Worm (Caenorhabditis elegans) whole organism, mixed stage, embryonic: ENCODE data around the gene C06H5.13.

ENCODE experiments used
- M03D4.4 ChIP-seq: sonication (generic microtip); optimal IDR thresholded peaks from 2 replicates; lab custom pipeline; 2017; ENCODE audit warnings: mild to moderate bottlenecking, missing genetic modification characterization, missing compliant biosample characterization
- bed-3 ChIP-seq: fragments of 200-800 bp; sonication (Bioruptor generic); optimal IDR thresholded peaks from 3 replicates; lab custom pipeline; 2018; ENCODE audit warnings: mild to moderate bottlenecking, missing genetic modification characterization, moderate library complexity, missing compliant biosample characterization
- blmp-1 ChIP-seq: fragments of 150-350 bp; optimal IDR thresholded peaks from 2 replicates; lab custom pipeline; 2014; ENCODE audit warnings: missing biosample characterization, missing genetic modification characterization
- ceh-39 ChIP-seq: fragments of 150-350 bp; optimal IDR thresholded peaks from 2 replicates; lab custom pipeline; 2014; ENCODE audit warnings: missing biosample characterization, missing genetic modification characterization
- ceh-43 ChIP-seq: fragments of 200-800 bp; sonication (Bioruptor generic); optimal IDR thresholded peaks from 2 replicates; lab custom pipeline; 2018; ENCODE audit warnings: mild to moderate bottlenecking, missing genetic modification characterization, moderate library complexity, missing compliant biosample characterization
- ceh-83 ChIP-seq: fragments of 200-800 bp; sonication (Bioruptor generic); optimal IDR thresholded peaks from 2 replicates; lab custom pipeline; 2018; ENCODE audit warnings: mild to moderate bottlenecking, missing genetic modification characterization, missing compliant biosample characterization
- ces-1 ChIP-seq: fragments of 150-350 bp; optimal IDR thresholded peaks from 2 replicates; lab custom pipeline; 2014; ENCODE audit warnings: missing biosample characterization, missing genetic modification reagents, missing genetic modification characterization
- cnd-1 ChIP-seq: fragments of 200-800 bp; sonication (Bioruptor generic); optimal IDR thresholded peaks from 2 replicates; lab custom pipeline; 2018; ENCODE audit warnings: mild to moderate bottlenecking, missing genetic modification characterization, missing compliant biosample characterization
- drap-1 ChIP-seq: fragments of 200-800 bp; sonication (Bioruptor generic); optimal IDR thresholded peaks from 3 replicates; lab custom pipeline; 2018; ENCODE audit warnings: mild to moderate bottlenecking, missing genetic modification characterization, missing compliant biosample characterization
- elt-1 ChIP-seq: sonication (generic microtip); optimal IDR thresholded peaks from 2 replicates; lab custom pipeline; 2017; ENCODE audit warnings: missing genetic modification characterization, mild to moderate bottlenecking, missing compliant biosample characterization, antibody characterized with exemption, moderate library complexity, borderline replicate concordance; ENCODE audit not compliant: insufficient read depth
- elt-3 ChIP-seq: fragments of 150-350 bp; optimal IDR thresholded peaks from 2 replicates; lab custom pipeline; 2014; ENCODE audit warnings: missing biosample characterization, missing genetic modification characterization
- flh-1 ChIP-seq: fragments of 200-800 bp; sonication (Bioruptor generic); optimal IDR thresholded peaks from 2 replicates; lab custom pipeline; 2018; ENCODE audit warnings: mild to moderate bottlenecking, missing genetic modification characterization, moderate library complexity, missing compliant biosample characterization
- ham-2 ChIP-seq: fragments of 200-800 bp; sonication (Bioruptor generic); optimal IDR thresholded peaks from 2 replicates; lab custom pipeline; 2018; ENCODE audit warnings: mild to moderate bottlenecking, missing genetic modification characterization, missing compliant biosample characterization
- hlh-1 ChIP-seq: fragments of 150-350 bp; optimal IDR thresholded peaks from 2 replicates; lab custom pipeline; 2014; ENCODE audit warnings: missing biosample characterization, missing genetic modification reagents, missing genetic modification characterization
- lin-13 ChIP-seq: fragments of 150-350 bp; optimal IDR thresholded peaks from 2 replicates; lab custom pipeline; 2014; ENCODE audit warnings: missing biosample characterization, missing genetic modification characterization
- lin-32 ChIP-seq: fragments of 200-800 bp; sonication (Bioruptor generic); optimal IDR thresholded peaks from 2 replicates; lab custom pipeline; 2018; ENCODE audit warnings: mild to moderate bottlenecking, missing genetic modification characterization, missing compliant biosample characterization
- lsy-2 ChIP-seq: fragments of 150-350 bp; optimal IDR thresholded peaks from 2 replicates; lab custom pipeline; 2014; ENCODE audit warnings: missing biosample characterization, missing genetic modification characterization
- mab-5 ChIP-seq: fragments of 150-350 bp; optimal IDR thresholded peaks from 2 replicates; lab custom pipeline; 2014; ENCODE audit warnings: missing biosample characterization, missing genetic modification characterization
- mep-1 ChIP-seq: fragments of 150-350 bp; optimal IDR thresholded peaks from 2 replicates; lab custom pipeline; 2017; ENCODE audit warnings: missing biosample characterization, missing genetic modification reagents, missing genetic modification characterization, inconsistent platforms
- mls-2 ChIP-seq: sonication (generic microtip); optimal IDR thresholded peaks from 2 replicates; lab custom pipeline; 2016; ENCODE audit warnings: mild to moderate bottlenecking, missing genetic modification characterization, moderate library complexity, missing compliant biosample characterization
- nhr-12 ChIP-seq: fragments of 150-350 bp; optimal IDR thresholded peaks from 2 replicates; lab custom pipeline; 2014; ENCODE audit warnings: missing biosample characterization, missing genetic modification characterization
- nhr-2 ChIP-seq: fragments of 150-350 bp; optimal IDR thresholded peaks from 2 replicates; lab custom pipeline; 2014; ENCODE audit warnings: missing biosample characterization, missing genetic modification characterization
- nhr-237 ChIP-seq: fragments of 150-350 bp; optimal IDR thresholded peaks from 2 replicates; lab custom pipeline; 2014; ENCODE audit warnings: missing biosample characterization, missing genetic modification characterization
- nhr-28 ChIP-seq: fragments of 150-350 bp; optimal IDR thresholded peaks from 2 replicates; lab custom pipeline; 2014; ENCODE audit warnings: missing biosample characterization, missing genetic modification characterization
- nhr-76 ChIP-seq: sonication (generic microtip); optimal IDR thresholded peaks from 2 replicates; lab custom pipeline; 2017; ENCODE audit warnings: missing biosample characterization, missing genetic modification characterization
- pha-4 ChIP-seq: fragments of 150-350 bp; optimal IDR thresholded peaks from 2 replicates; lab custom pipeline; 2018; ENCODE audit warnings: missing biosample characterization, missing genetic modification reagents, missing genetic modification characterization
- sem-2 ChIP-seq: fragments of 200-800 bp; sonication (Bioruptor generic); optimal IDR thresholded peaks from 2 replicates; lab custom pipeline; 2018; ENCODE audit warnings: mild to moderate bottlenecking, missing genetic modification characterization, missing compliant biosample characterization
- snpc-4 ChIP-seq: fragments of 150-350 bp; optimal IDR thresholded peaks from 2 replicates; lab custom pipeline; 2014; ENCODE audit warnings: missing biosample characterization, missing genetic modification characterization
- sptf-1 ChIP-seq: sonication (generic microtip); optimal IDR thresholded peaks from 2 replicates; lab custom pipeline; 2017; ENCODE audit warnings: mild to moderate bottlenecking, missing genetic modification characterization, moderate library complexity, missing compliant biosample characterization
- tbx-8 ChIP-seq: fragments of 200-800 bp; sonication (Bioruptor generic); optimal IDR thresholded peaks from 2 replicates; lab custom pipeline; 2018; ENCODE audit warnings: mild to moderate bottlenecking, missing genetic modification characterization, moderate library complexity, missing compliant biosample characterization
- unc-120 ChIP-seq: sonication (generic microtip); optimal IDR thresholded peaks from 2 replicates; lab custom pipeline; 2017; ENCODE audit warnings: missing genetic modification characterization, missing compliant biosample characterization; ENCODE audit not compliant: poor library complexity, severe bottlenecking
- unc-39 ChIP-seq: fragments of 150-350 bp; optimal IDR thresholded peaks from 2 replicates; lab custom pipeline; 2014; ENCODE audit warnings: missing biosample characterization, missing genetic modification characterization
- unc-62 ChIP-seq: fragments of 150-350 bp; optimal IDR thresholded peaks from 2 replicates; lab custom pipeline; 2014; ENCODE audit warnings: missing biosample characterization, missing genetic modification reagents, missing genetic modification characterization
- zip-8 ChIP-seq: fragments of 150-350 bp; optimal IDR thresholded peaks from 2 replicates; lab custom pipeline; 2014; ENCODE audit warnings: missing biosample characterization, missing genetic modification characterization
- ztf-11 ChIP-seq: fragments of 150-350 bp; optimal IDR thresholded peaks from 2 replicates; lab custom pipeline; 2014; ENCODE audit warnings: missing biosample characterization, missing genetic modification characterization

The C06H5.13 gene

DNA sequence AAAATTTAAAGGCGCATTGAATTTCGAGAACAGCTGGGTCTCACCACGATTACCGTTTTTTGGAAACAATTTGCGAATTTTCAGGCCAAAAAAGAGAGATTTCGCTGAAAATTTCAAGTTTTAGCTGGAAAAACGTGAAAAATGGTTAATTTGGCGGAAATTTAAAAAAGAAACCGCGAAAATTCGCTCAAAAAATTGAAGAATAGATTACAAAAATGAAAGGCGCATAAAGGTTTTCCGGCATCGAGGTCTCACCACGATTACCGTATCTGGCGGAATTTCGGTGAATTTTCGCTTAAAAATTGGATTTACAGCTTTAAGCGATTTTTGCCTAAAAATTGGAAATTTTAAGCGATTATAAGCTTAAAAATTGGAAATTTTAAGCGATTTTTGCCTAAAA is 38.0 kb downstream of the C06H5.13 start:
- TF ChIP-seq lin-32 (GFP tag; lab: Kevin White, UChicago) (no peak), mep-1 (tag; lab: Kevin White, UChicago) (no peak), cnd-1 (tag; lab: Kevin White, UChicago) (no peak), M03D4.4 (tag; lab: Kevin White, UChicago) (no peak), snpc-4 (tag; lab: Kevin White, UChicago) (no peak), pha-4 (tag; lab: Kevin White, UChicago) (no peak), mab-5 (no peak), nhr-2 (tag; lab: Kevin White, UChicago) (no peak), blmp-1 (tag; lab: Kevin White, UChicago) (no peak), elt-1 (tag; lab: Kevin White, UChicago) (no peak), bed-3 (GFP tag; lab: Kevin White, UChicago) (no peak), ham-2 (GFP tag; lab: Kevin White, UChicago) (no peak), ceh-83 (GFP tag; lab: Kevin White, UChicago) (no peak), ceh-43 (GFP tag; lab: Kevin White, UChicago) (no peak), sem-2 (GFP tag; lab: Kevin White, UChicago) (no peak)
- TF ChIP-seq, all 35 proteins: peak for 0

DNA sequence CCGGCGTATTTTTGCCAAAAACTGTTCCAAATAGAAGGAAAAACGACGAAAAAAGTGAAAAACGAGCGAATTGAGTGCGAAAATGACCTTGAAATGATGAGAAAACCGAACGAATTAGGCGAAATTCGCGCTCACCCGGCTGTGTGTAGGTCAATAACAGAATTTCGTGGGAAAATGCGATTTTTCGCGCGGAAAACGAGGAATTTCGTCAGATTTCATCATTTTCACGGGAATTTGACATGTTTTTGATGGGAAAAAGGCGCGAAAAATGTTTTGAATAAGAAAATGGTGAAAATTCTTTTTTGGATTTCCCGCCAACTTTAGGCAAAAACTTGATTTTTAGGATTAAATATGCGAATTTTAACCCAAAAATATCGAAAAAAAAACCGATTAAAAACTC is 38.5 kb downstream of the C06H5.13 start:
- no peak for TF ChIP-seq elt-1 (tag; lab: Kevin White, UChicago)
- TF ChIP-seq ceh-83 (GFP tag; lab: Kevin White, UChicago): no peak
- TF ChIP-seq unc-120 (tag; lab: Kevin White, UChicago): no peak
- TF ChIP-seq ces-1 (GFP tag; lab: Kevin White, UChicago): no peak
- no peak for TF ChIP-seq cnd-1 (tag; lab: Kevin White, UChicago)
- no peak for TF ChIP-seq unc-62 (GFP tag; lab: Kevin White, UChicago)
- TF ChIP-seq unc-39 (tag; lab: Kevin White, UChicago): no peak
- TF ChIP-seq hlh-1 (tag; lab: Kevin White, UChicago): no peak

DNA sequence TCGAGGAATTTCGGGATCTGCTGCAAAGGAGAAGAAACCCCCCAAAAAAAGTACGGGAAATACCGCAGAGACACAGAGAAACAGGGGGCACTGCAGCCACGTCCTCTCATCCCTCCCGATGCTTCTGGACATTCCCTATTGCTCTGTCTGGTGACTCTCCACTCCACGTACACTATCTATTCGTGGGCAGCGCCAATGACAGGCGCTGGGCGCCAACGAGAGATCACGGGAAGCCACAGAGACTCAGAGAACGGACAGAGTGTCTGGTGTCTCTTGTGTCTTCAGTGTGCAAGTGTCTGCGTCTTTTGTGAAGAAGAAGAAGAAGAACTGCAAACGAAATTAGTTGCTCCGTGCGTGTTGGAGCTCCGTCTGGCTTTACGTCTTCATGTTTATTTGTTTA is 39.6 kb downstream of the C06H5.13 start:
- TF ChIP-seq ceh-39 (tag; lab: Kevin White, UChicago) (no peak), elt-1 (tag; lab: Kevin White, UChicago) (no peak), ztf-11 (tag; lab: Kevin White, UChicago) (no peak), sem-2 (GFP tag; lab: Kevin White, UChicago) (no peak), lsy-2 (tag; lab: Kevin White, UChicago) (peak; percentile 44), ces-1 (GFP tag; lab: Kevin White, UChicago) (peak; percentile 98), lin-32 (GFP tag; lab: Kevin White, UChicago) (no peak), tbx-8 (GFP tag; lab: Kevin White, UChicago) (no peak), flh-1 (GFP tag; lab: Kevin White, UChicago) (no peak), drap-1 (GFP tag; lab: Kevin White, UChicago) (peak; percentile 78), pha-4 (tag; lab: Kevin White, UChicago) (peak; percentile 37), blmp-1 (tag; lab: Kevin White, UChicago) (no peak), snpc-4 (tag; lab: Kevin White, UChicago) (no peak), mab-5 (no peak), nhr-28 (no peak), ceh-83 (GFP tag; lab: Kevin White, UChicago) (no peak), zip-8 (tag; lab: Kevin White, UChicago) (no peak), lin-13 (no peak), mep-1 (tag; lab: Kevin White, UChicago) (no peak), unc-120 (tag; lab: Kevin White, UChicago) (peak; percentile 86), nhr-237 (tag; lab: Kevin White, UChicago) (peak; percentile 74), nhr-2 (tag; lab: Kevin White, UChicago) (no peak), nhr-12 (tag; lab: Kevin White, UChicago) (no peak), elt-3 (no peak), bed-3 (GFP tag; lab: Kevin White, UChicago) (no peak), hlh-1 (tag; lab: Kevin White, UChicago) (peak; percentile 82), mls-2 (no peak), M03D4.4 (tag; lab: Kevin White, UChicago) (no peak), ceh-43 (GFP tag; lab: Kevin White, UChicago) (no peak), sptf-1 (tag; lab: Kevin White, UChicago) (no peak), ham-2 (GFP tag; lab: Kevin White, UChicago) (peak; percentile 42), cnd-1 (tag; lab: Kevin White, UChicago) (no peak), unc-39 (tag; lab: Kevin White, UChicago) (no peak), nhr-76 (tag; lab: Kevin White, UChicago) (no peak), unc-62 (GFP tag; lab: Kevin White, UChicago) (peak; percentile 73)
